Worm (Caenorhabditis elegans): ENCODE measurements around the gene gst-18.

ce11 chrII:13611186-13611585, 19.5 kb downstream of the gst-18 start, which contains the start of gene gst-24:
- TF ChIP-seq ztf-4 (tag; optimal IDR thresholded peaks at IDR 0.05): no peak
- no peak for TF ChIP-seq lin-11 (tag; optimal IDR thresholded peaks at IDR 0.05)
- no peak for TF ChIP-seq ztf-11 (tag; optimal IDR thresholded peaks at IDR 0.05)
- TF ChIP-seq egl-27 (tag; optimal IDR thresholded peaks at IDR 0.05): no peak
- TF ChIP-seq nhr-25 (tag; optimal IDR thresholded peaks at IDR 0.05): no peak

Measured in whole organism, L2 larva.